Fruit fly (Drosophila melanogaster) whole organism, pupa: ENCODE measurements around the gene CG42580.

Experiments
- CG12605 ChIP-seq: fragments of 200-800 bp; sonication (Bioruptor generic); IDR thresholded peaks from 2 replicates; pipeline ENCODE4 v1.3.6; 2022; ENCODE audit warnings: missing biosample characterization, missing genetic modification characterization
- CG14655 ChIP-seq: fragments of 200-800 bp; sonication (Bioruptor generic); optimal IDR thresholded peaks from 3 replicates; lab custom pipeline; 2017; ENCODE audit warnings: mild to moderate bottlenecking, missing biosample characterization, missing genetic modification reagents, missing genetic modification characterization
- EcR ChIP-seq: fragments of 200-800 bp; sonication (Bioruptor generic); optimal IDR thresholded peaks from 3 replicates; lab custom pipeline; 2019; ENCODE audit warnings: missing biosample characterization, missing genetic modification characterization, mild to moderate bottlenecking, moderate library complexity, missing genetic modification reagents
- Pif1B ChIP-seq: fragments of 200-800 bp; sonication (Bioruptor generic); optimal IDR thresholded peaks from 3 replicates; lab custom pipeline; 2016; ENCODE audit warnings: missing biosample characterization, missing genetic modification characterization
- fd96Ca ChIP-seq: fragments of 200-800 bp; sonication (Bioruptor generic); IDR thresholded peaks from 3 replicates; pipeline ENCODE4 v1.3.6; 2022; ENCODE audit warnings: missing biosample characterization, missing genetic modification characterization
- rn ChIP-seq: fragments of 200-800 bp; sonication (Bioruptor generic); IDR thresholded peaks from 2 replicates; pipeline ENCODE4 v1.3.6; 2022; ENCODE audit warnings: missing biosample characterization, missing genetic modification characterization

- no peak for TF ChIP-seq fd96Ca
- TF ChIP-seq CG14655 (GFP tag; lab: Kevin White, UChicago) = peak; percentile 6
- TF ChIP-seq Pif1B (GFP tag; lab: Kevin White, UChicago) = no peak
- TF ChIP-seq rn (GFP tag; lab: Robert Waterston, UW) = no peak
- no peak for TF ChIP-seq CG12605 (GFP tag; lab: Robert Waterston, UW)
- TF ChIP-seq EcR (GFP tag; lab: Kevin White, UChicago) = no peak
Observed at dm6 chrX:20559582-20559981, 14.5 kb upstream of the CG42580 start.
